Worm (Caenorhabditis elegans): ENCODE data around the gene C10C6.3.
A peak's percentile ranks its signal among the peaks of the same experiment; 100 is the strongest.

Gene C10C6.3

ce11 chrIV:11491422-11491821 lies 26.4 kb upstream of the C10C6.3 start (continued):
- TF ChIP-seq ztf-11 (tag; optimal IDR thresholded peaks at IDR 0.05) (no peak), unc-39 (tag; optimal IDR thresholded peaks at IDR 0.05) (no peak), lin-15B (tag; optimal IDR thresholded peaks at IDR 0.05) (no peak), nhr-25 (tag; optimal IDR thresholded peaks at IDR 0.05) (peak; percentile 57), mml-1 (tag; optimal IDR thresholded peaks at IDR 0.05) (no peak), nhr-23 (tag; optimal IDR thresholded peaks at IDR 0.05) (peak; percentile 52), elt-2 (tag; optimal IDR thresholded peaks at IDR 0.05) (no peak)

- TF ChIP-seq elt-1 (tag; optimal IDR thresholded peaks at IDR 0.05) = peak; percentile 44
- peak; percentile 54 for TF ChIP-seq nhr-43 (tag; optimal IDR thresholded peaks at IDR 0.05; ENCODE audit: poor library complexity, severe bottlenecking)
- TF ChIP-seq nhr-23 (tag; optimal IDR thresholded peaks at IDR 0.05) = peak; percentile 54
- TF ChIP-seq eor-1 (tag; optimal IDR thresholded peaks at IDR 0.05) = no peak
- TF ChIP-seq unc-39 (tag; optimal IDR thresholded peaks at IDR 0.05) = no peak
- no peak for TF ChIP-seq sea-2 (GFP tag; optimal IDR thresholded peaks at IDR 0.05)
- TF ChIP-seq nhr-12 (tag; optimal IDR thresholded peaks at IDR 0.05) = no peak
- TF ChIP-seq nhr-77 (tag; optimal IDR thresholded peaks at IDR 0.05) = no peak
- no peak for TF ChIP-seq snpc-4 (tag; optimal IDR thresholded peaks at IDR 0.05)
- no peak for TF ChIP-seq lin-15B (tag; optimal IDR thresholded peaks at IDR 0.05)
- TF ChIP-seq tbx-2 (tag; optimal IDR thresholded peaks at IDR 0.05) = peak; percentile 14
- peak; percentile 32 for TF ChIP-seq nfya-1 (tag; optimal IDR thresholded peaks at IDR 0.05; ENCODE audit: insufficient read depth)
- TF ChIP-seq lsy-12 (tag; optimal IDR thresholded peaks at IDR 0.05) = no peak
- peak; percentile 26 for TF ChIP-seq R02D3.7 (tag; optimal IDR thresholded peaks at IDR 0.05)
- TF ChIP-seq nhr-25 (tag; optimal IDR thresholded peaks at IDR 0.05) = peak; percentile 96
These were observed 24.8 kb upstream of the C10C6.3 start for ce11 chrIV:11489610-11490339.

ce11 chrIV:11489077-11489476 lies 24.1 kb upstream of the C10C6.3 start:
- TF ChIP-seq nhr-12 (tag; optimal IDR thresholded peaks at IDR 0.05) (no peak), pqm-1 (tag; optimal IDR thresholded peaks at IDR 0.05) (peak; percentile 57), nhr-23 (tag; optimal IDR thresholded peaks at IDR 0.05) (no peak), elt-2 (tag; optimal IDR thresholded peaks at IDR 0.05) (peak; percentile 86), pha-4 (tag; optimal IDR thresholded peaks at IDR 0.05) (peak; percentile 44), jun-1 (tag; optimal IDR thresholded peaks at IDR 0.05) (peak; percentile 46)

ce11 chrIV:11487889-11488556 lies 23.0 kb upstream of the C10C6.3 start:
- TF ChIP-seq nhr-43 (tag; optimal IDR thresholded peaks at IDR 0.05; ENCODE audit: poor library complexity, severe bottlenecking) = peak; percentile 19
- TF ChIP-seq lin-15B (tag; optimal IDR thresholded peaks at IDR 0.05) = no peak
- no peak for TF ChIP-seq nhr-67 (tag; optimal IDR thresholded peaks at IDR 0.05)
- peak; percentile 67 for TF ChIP-seq elt-2 (tag; optimal IDR thresholded peaks at IDR 0.05)
- no peak for TF ChIP-seq tbx-2 (tag; optimal IDR thresholded peaks at IDR 0.05)
- TF ChIP-seq mdl-1 (tag; optimal IDR thresholded peaks at IDR 0.05) = no peak
- peak; percentile 55 for TF ChIP-seq pqm-1 (tag; optimal IDR thresholded peaks at IDR 0.05)
- TF ChIP-seq elt-3 (tag; optimal IDR thresholded peaks at IDR 0.05) = peak in 1 of 3 experiments; percentile 82
- no peak for TF ChIP-seq snpc-4 (tag; optimal IDR thresholded peaks at IDR 0.05)

- TF ChIP-seq hmg-11 (tag; optimal IDR thresholded peaks at IDR 0.05) = peak; percentile 5
- TF ChIP-seq egl-5 (tag; optimal IDR thresholded peaks at IDR 0.05) = no peak
These were observed 21.8 kb upstream of the C10C6.3 start for ce11 chrIV:11486859-11487258.

ce11 chrIV:11480027-11480896 lies 15.2 kb upstream of the C10C6.3 start, which contains the start of the genes mbf-1 and nse-4:
TSS of gene mbf-1 (minus strand) at chrIV:11480369.
TSS of gene nse-4 (plus strand) at chrIV:11480846.
- TF ChIP-seq elt-2 (tag; optimal IDR thresholded peaks at IDR 0.05) (peak; percentile 38), nfya-1 (tag; optimal IDR thresholded peaks at IDR 0.05; ENCODE audit: insufficient read depth) (peak; percentile 79), aly-2 (tag; optimal IDR thresholded peaks at IDR 0.05) (no peak), nhr-28 (tag; optimal IDR thresholded peaks at IDR 0.05) (no peak), lin-15B (tag; optimal IDR thresholded peaks at IDR 0.05) (peak; percentile 49), eor-1 (tag; optimal IDR thresholded peaks at IDR 0.05) (peak in 1 of 2 experiments; percentile 62), lsy-12 (tag; optimal IDR thresholded peaks at IDR 0.05) (peak; percentile 31), nhr-23 (tag; optimal IDR thresholded peaks at IDR 0.05) (peak; percentile 52), skn-1 (tag; optimal IDR thresholded peaks at IDR 0.05) (peak; percentile 71), ceh-82 (tag; optimal IDR thresholded peaks at IDR 0.05) (no peak), daf-12 (tag; optimal IDR thresholded peaks at IDR 0.05) (no peak), pha-4 (tag; optimal IDR thresholded peaks at IDR 0.05) (peak; percentile 60), fkh-10 (GFP tag; optimal IDR thresholded peaks at IDR 0.05) (peak; percentile 45), nhr-25 (tag; optimal IDR thresholded peaks at IDR 0.05) (peak; percentile 45), jun-1 (tag; optimal IDR thresholded peaks at IDR 0.05) (peak; percentile 53), snpc-4 (tag; optimal IDR thresholded peaks at IDR 0.05) (peak; percentile 28), sea-2 (GFP tag; optimal IDR thresholded peaks at IDR 0.05) (no peak), hmg-11 (tag; optimal IDR thresholded peaks at IDR 0.05) (peak; percentile 46), ama-1 (optimal IDR thresholded peaks at IDR 0.05) (peak; percentile 53), nhr-12 (tag; optimal IDR thresholded peaks at IDR 0.05) (no peak), fos-1 (tag; optimal IDR thresholded peaks at IDR 0.05) (no peak)
